Worm (Caenorhabditis elegans) whole organism, late embryonic: Measurements from ENCODE around the gene F49E12.10.

Experiments used
- C08G9.2 ChIP-seq: sonication (generic microtip); optimal IDR thresholded peaks from 2 replicates; lab custom pipeline; 2016; ENCODE audit warnings: mild to moderate bottlenecking, missing genetic modification characterization, moderate library complexity, missing compliant biosample characterization
- K02D7.2 ChIP-seq: sonication (generic microtip); optimal IDR thresholded peaks from 2 replicates; lab custom pipeline; 2017; ENCODE audit warnings: mild to moderate bottlenecking, missing genetic modification characterization, missing compliant biosample characterization
- K09A11.1 ChIP-seq: sonication (generic microtip); optimal IDR thresholded peaks from 2 replicates; lab custom pipeline; 2017; ENCODE audit warnings: antibody characterized with exemption, mild to moderate bottlenecking, missing genetic modification characterization, missing compliant biosample characterization; ENCODE audit not compliant: insufficient read depth
- T23F11.4 ChIP-seq: fragments of 200-800 bp; sonication (Bioruptor generic); optimal IDR thresholded peaks from 2 replicates; lab custom pipeline; 2018; ENCODE audit warnings: mild to moderate bottlenecking, missing genetic modification characterization, missing compliant biosample characterization
- ahr-1 ChIP-seq: sonication (generic microtip); optimal IDR thresholded peaks from 2 replicates; lab custom pipeline; 2016; ENCODE audit warnings: missing genetic modification characterization, missing compliant biosample characterization
- ama-1 ChIP-seq: fragments of 150-350 bp; optimal IDR thresholded peaks from 2 replicates; lab custom pipeline; 2014
- ceh-18 ChIP-seq: sonication (generic microtip); optimal IDR thresholded peaks from 2 replicates; lab custom pipeline; 2016; ENCODE audit warnings: missing genetic modification characterization, missing compliant biosample characterization
- ceh-19 ChIP-seq: fragments of 200-800 bp; sonication (Bioruptor generic); optimal IDR thresholded peaks from 2 replicates; lab custom pipeline; 2018; ENCODE audit warnings: mild to moderate bottlenecking, missing genetic modification characterization, missing compliant biosample characterization
- ceh-2 ChIP-seq: sonication (generic microtip); optimal IDR thresholded peaks from 2 replicates; lab custom pipeline; 2016; ENCODE audit warnings: missing genotype, missing genetic modification characterization, missing compliant biosample characterization
- ceh-22 ChIP-seq: sonication (generic microtip); optimal IDR thresholded peaks from 2 replicates; lab custom pipeline; 2017; ENCODE audit warnings: missing biosample characterization, missing genetic modification characterization
- ceh-31 ChIP-seq: sonication (generic microtip); optimal IDR thresholded peaks from 2 replicates; lab custom pipeline; 2016; ENCODE audit warnings: missing genetic modification characterization, missing compliant biosample characterization
- ceh-6 ChIP-seq: fragments of 200-800 bp; sonication (Bioruptor generic); optimal IDR thresholded peaks from 2 replicates; lab custom pipeline; 2018; ENCODE audit warnings: mild to moderate bottlenecking, missing genetic modification characterization, missing compliant biosample characterization
- che-1 ChIP-seq: sonication (generic microtip); optimal IDR thresholded peaks from 2 replicates; lab custom pipeline; 2016; ENCODE audit warnings: mild to moderate bottlenecking, missing genetic modification characterization, missing compliant biosample characterization
- dmd-4 ChIP-seq: sonication (generic microtip); optimal IDR thresholded peaks from 2 replicates; lab custom pipeline; 2016; ENCODE audit warnings: borderline replicate concordance, missing genetic modification characterization, missing compliant biosample characterization
- elt-2 ChIP-seq: sonication (generic microtip); optimal IDR thresholded peaks from 2 replicates; lab custom pipeline; 2016; ENCODE audit warnings: missing genetic modification reagents, missing genetic modification characterization, missing compliant biosample characterization
- ets-4 ChIP-seq: sonication (generic microtip); optimal IDR thresholded peaks from 2 replicates; lab custom pipeline; 2016; ENCODE audit warnings: missing genetic modification characterization, missing compliant biosample characterization
- fax-1 ChIP-seq: sonication (generic microtip); optimal IDR thresholded peaks from 2 replicates; lab custom pipeline; 2016; ENCODE audit warnings: missing genotype, missing genetic modification characterization, missing compliant biosample characterization
- fkh-6 ChIP-seq: sonication (generic microtip); optimal IDR thresholded peaks from 2 replicates; lab custom pipeline; 2016; ENCODE audit warnings: missing genetic modification characterization, missing compliant biosample characterization
- hlh-30 ChIP-seq: sonication (generic microtip); optimal IDR thresholded peaks from 2 replicates; lab custom pipeline; 2017; ENCODE audit warnings: antibody characterized with exemption, missing genetic modification characterization, missing compliant biosample characterization; ENCODE audit not compliant: insufficient read depth
- hlh-6 ChIP-seq: sonication (generic microtip); optimal IDR thresholded peaks from 2 replicates; lab custom pipeline; 2016; ENCODE audit warnings: missing genotype, missing genetic modification characterization, missing compliant biosample characterization
- hlh-8 ChIP-seq: sonication (generic microtip); optimal IDR thresholded peaks from 2 replicates; lab custom pipeline; 2016; ENCODE audit warnings: missing genotype, missing genetic modification characterization, missing compliant biosample characterization
- lin-11 ChIP-seq: fragments of 200-800 bp; sonication (Bioruptor generic); optimal IDR thresholded peaks from 2 replicates; lab custom pipeline; 2018; ENCODE audit warnings: mild to moderate bottlenecking, missing genetic modification characterization, missing compliant biosample characterization
- nfya-1 ChIP-seq: sonication (generic microtip); optimal IDR thresholded peaks from 2 replicates; lab custom pipeline; 2017; ENCODE audit warnings: missing genetic modification characterization, mild to moderate bottlenecking, missing compliant biosample characterization, antibody characterized with exemption, moderate library complexity
- pax-1 ChIP-seq: fragments of 150-350 bp; optimal IDR thresholded peaks from 2 replicates; lab custom pipeline; 2014; ENCODE audit warnings: missing biosample characterization, missing genetic modification characterization
- pha-4 ChIP-seq: fragments of 150-350 bp; optimal IDR thresholded peaks from 2 replicates; lab custom pipeline; 2018; ENCODE audit warnings: missing biosample characterization, missing genetic modification reagents, missing genetic modification characterization
- pqm-1 ChIP-seq: sonication (generic microtip); optimal IDR thresholded peaks from 2 replicates; lab custom pipeline; 2016; ENCODE audit warnings: missing genetic modification characterization, missing compliant biosample characterization
- pros-1 ChIP-seq: fragments of 150-350 bp; optimal IDR thresholded peaks from 2 replicates; lab custom pipeline; 2014; ENCODE audit warnings: missing biosample characterization, missing genetic modification reagents, missing genetic modification characterization
- ref-2 ChIP-seq: sonication (generic microtip); optimal IDR thresholded peaks from 2 replicates; lab custom pipeline; 2016; ENCODE audit warnings: missing genetic modification characterization, missing compliant biosample characterization
- sox-2 ChIP-seq: fragments of 200-800 bp; sonication (Bioruptor generic); IDR thresholded peaks from 2 replicates; pipeline ENCODE4 v1.3.6; 2022; ENCODE audit warnings: missing genetic modification reagents, missing genetic modification characterization, missing compliant biosample characterization
- tbx-7 ChIP-seq: sonication (generic microtip); optimal IDR thresholded peaks from 2 replicates; lab custom pipeline; 2016; ENCODE audit warnings: missing genotype, missing genetic modification characterization, missing compliant biosample characterization
- ttx-3 ChIP-seq: sonication (generic microtip); optimal IDR thresholded peaks from 2 replicates; lab custom pipeline; 2016; ENCODE audit warnings: missing genetic modification reagents, missing genetic modification characterization, missing compliant biosample characterization
- unc-3 ChIP-seq, 2 experiments: fragments of 200-800 bp in 1 of 2; sonication (Bioruptor generic) in 1 of 2; sonication (generic microtip) in 1 of 2; conservative IDR thresholded peaks in 1 of 2; optimal IDR thresholded peaks in 1 of 2; 2 replicates each; pipeline versions ENCODE4 v1.3.6 to Lab custom; 2016 to 2022; ENCODE audit warnings: missing compliant biosample characterization in 2 of 2, missing genetic modification characterization in 2 of 2, missing genetic modification reagents in 1 of 2
- unc-42 ChIP-seq: sonication (generic microtip); optimal IDR thresholded peaks from 2 replicates; lab custom pipeline; 2016; ENCODE audit warnings: missing genotype, missing genetic modification characterization, missing compliant biosample characterization
- zip-5 ChIP-seq: sonication (generic microtip); optimal IDR thresholded peaks from 2 replicates; lab custom pipeline; 2016; ENCODE audit warnings: missing genetic modification characterization, missing compliant biosample characterization
- ztf-16 ChIP-seq: sonication (generic microtip); optimal IDR thresholded peaks from 2 replicates; lab custom pipeline; 2017; ENCODE audit warnings: missing genetic modification characterization, missing compliant biosample characterization

The F49E12.10 gene

DNA sequence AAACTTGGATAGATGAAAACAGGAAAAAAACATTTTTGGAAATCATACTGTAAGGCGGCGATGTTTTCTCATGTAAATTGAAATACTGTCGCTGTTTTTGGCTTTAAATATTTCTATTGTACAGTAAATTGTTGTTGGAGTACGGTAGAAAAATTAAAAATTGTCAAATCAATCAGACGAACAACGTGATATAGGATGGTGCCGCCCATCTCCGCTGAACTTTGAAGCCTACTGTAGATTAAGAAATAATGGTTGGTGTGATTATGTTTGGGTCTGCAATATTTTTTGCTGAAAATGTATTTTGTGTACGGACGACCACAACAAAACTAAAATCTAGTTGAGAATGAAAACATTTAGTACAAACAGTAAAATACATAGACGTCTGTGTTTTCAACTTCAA lies 5.3 kb upstream of the F49E12.10 start:
- TF ChIP-seq ztf-16 (tag; lab: Kevin White, UChicago): no peak
- TF ChIP-seq nfya-1 (tag; lab: Kevin White, UChicago): no peak
- no peak for TF ChIP-seq ceh-31 (tag; lab: Kevin White, UChicago)
- TF ChIP-seq sox-2 (GFP tag; lab: Robert Waterston, UW): no peak
- TF ChIP-seq unc-3 (GFP tag; conservative IDR thresholded peaks at IDR 0.05; lab: Robert Waterston, UW): no peak
- no peak for TF ChIP-seq unc-3 (tag; optimal IDR thresholded peaks at IDR 0.05; lab: Kevin White, UChicago)
- TF ChIP-seq ref-2: no peak
- no peak for TF ChIP-seq ttx-3 (tag; lab: Kevin White, UChicago)
- no peak for TF ChIP-seq zip-5 (tag; lab: Kevin White, UChicago)
- TF ChIP-seq che-1 (tag; lab: Kevin White, UChicago): no peak
- TF ChIP-seq fax-1: no peak

DNA sequence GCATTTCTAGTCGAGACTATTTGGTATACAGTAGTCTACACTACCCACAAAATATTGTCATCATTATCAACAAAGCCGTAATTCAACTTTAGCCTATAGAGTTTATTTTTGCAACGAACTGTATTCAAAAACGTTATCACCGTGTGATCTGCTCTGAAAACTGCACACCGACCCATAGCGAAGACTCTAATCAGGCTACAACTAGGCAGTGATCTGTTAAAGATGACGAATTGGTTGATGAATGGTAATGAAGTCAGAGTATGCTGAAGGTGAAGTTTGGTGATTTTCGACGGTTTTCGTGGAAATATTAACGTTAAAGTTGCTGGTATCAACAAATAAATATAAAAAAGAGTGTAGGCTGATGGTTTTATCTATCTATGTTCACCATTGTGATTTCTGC lies 4.0 kb upstream of the F49E12.10 start:
- TF ChIP-seq C08G9.2: no peak
- no peak for TF ChIP-seq ceh-6 (GFP tag; lab: Kevin White, UChicago)
- TF ChIP-seq pha-4 (tag; lab: Kevin White, UChicago): no peak
- TF ChIP-seq ceh-2 (tag; lab: Kevin White, UChicago): no peak
- no peak for TF ChIP-seq fax-1
- no peak for TF ChIP-seq ahr-1
- TF ChIP-seq tbx-7: no peak

- TF ChIP-seq hlh-30 (tag; lab: Kevin White, UChicago) (no peak), pros-1 (tag; lab: Kevin White, UChicago) (no peak), elt-2 (tag; lab: Kevin White, UChicago) (peak; percentile 68), fkh-6 (no peak), T23F11.4 (GFP tag; lab: Kevin White, UChicago) (no peak), ceh-22 (tag; lab: Kevin White, UChicago) (no peak), dmd-4 (tag; lab: Kevin White, UChicago) (no peak)
Observed at ce11 chrII:8388001-8388513, 2.8 kb upstream of the F49E12.10 start, which contains the start of gene drd-1. Gene drd-1 (plus strand): TSS chrII:8388051.

DNA sequence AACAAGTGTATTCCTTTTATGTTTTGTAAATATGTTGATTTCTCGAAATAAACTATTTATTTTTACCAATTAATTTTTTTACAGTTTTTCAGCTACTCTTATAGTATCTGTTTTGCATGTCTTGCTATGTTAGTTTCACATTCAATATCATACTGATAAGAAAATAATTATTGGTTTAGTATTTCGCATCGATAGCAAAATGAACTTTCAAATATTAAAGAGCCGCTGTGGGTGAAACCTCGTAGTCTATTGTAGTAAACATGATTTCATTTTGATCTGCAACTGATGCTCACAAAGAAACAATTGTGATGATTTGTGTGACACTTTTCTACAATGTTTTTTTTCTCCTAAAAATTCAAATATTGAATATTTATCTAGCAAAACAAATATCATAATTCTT lies 1.4 kb downstream of the F49E12.10 start:
- TF ChIP-seq K09A11.1 (no peak), ets-4 (tag; lab: Kevin White, UChicago) (no peak), ceh-31 (tag; lab: Kevin White, UChicago) (no peak), K02D7.2 (tag; lab: Kevin White, UChicago) (no peak), dmd-4 (tag; lab: Kevin White, UChicago) (no peak), hlh-8 (tag; lab: Kevin White, UChicago) (no peak), ceh-18 (tag; lab: Kevin White, UChicago) (no peak), ceh-19 (no peak), ref-2 (no peak), ama-1 (no peak), pqm-1 (tag; lab: Kevin White, UChicago) (no peak), ztf-16 (tag; lab: Kevin White, UChicago) (no peak), hlh-6 (tag; lab: Kevin White, UChicago) (no peak), unc-3 (GFP tag; conservative IDR thresholded peaks at IDR 0.05; lab: Robert Waterston, UW) (no peak), unc-3 (tag; optimal IDR thresholded peaks at IDR 0.05; lab: Kevin White, UChicago) (no peak), hlh-30 (tag; lab: Kevin White, UChicago) (no peak)

- TF ChIP-seq unc-42 (tag; lab: Kevin White, UChicago) (no peak), ceh-19 (no peak), lin-11 (no peak), pqm-1 (tag; lab: Kevin White, UChicago) (no peak), ztf-16 (tag; lab: Kevin White, UChicago) (no peak), pax-1 (tag; lab: Kevin White, UChicago) (no peak), sox-2 (GFP tag; lab: Robert Waterston, UW) (no peak), K09A11.1 (no peak)
- TF ChIP-seq, all 69 proteins: peak for 0
Observed at ce11 chrII:8394205-8394604, 3.4 kb downstream of the F49E12.10 start, which contains the start of gene F49E12.8. Gene F49E12.8 (minus strand): TSS chrII:8394305.
